Worm (Caenorhabditis elegans): ENCODE results near the gene F45E12.5.

Gene F45E12.5

ce11 chrII:7326997-7327396 lies 17.1 kb upstream of the F45E12.5 start (continued):
- TF ChIP-seq mef-2 (tag; optimal IDR thresholded peaks at IDR 0.05) (no peak), lin-35 (GFP tag; optimal IDR thresholded peaks at IDR 0.05) (peak in 1 of 2 experiments; percentile 10), ceh-88 (GFP tag; IDR thresholded peaks at IDR 0.05) (no peak), hpl-2 (GFP tag; optimal IDR thresholded peaks at IDR 0.05) (no peak), alr-1 (tag; optimal IDR thresholded peaks at IDR 0.05; ENCODE audit: borderline replicate concordance) (no peak), ceh-90 (tag; optimal IDR thresholded peaks at IDR 0.05) (no peak), unc-30 (tag; optimal IDR thresholded peaks at IDR 0.05) (no peak), aly-2 (tag; optimal IDR thresholded peaks at IDR 0.05) (no peak), fkh-8 (tag; optimal IDR thresholded peaks at IDR 0.05) (peak; percentile 74), aha-1 (tag; optimal IDR thresholded peaks at IDR 0.05) (no peak), nhr-84 (tag; optimal IDR thresholded peaks at IDR 0.05) (no peak), sox-4 (tag; optimal IDR thresholded peaks at IDR 0.05) (no peak), blmp-1 (tag; optimal IDR thresholded peaks at IDR 0.05) (no peak), rnt-1 (tag; optimal IDR thresholded peaks at IDR 0.05) (peak; percentile 46), lin-15B (tag; optimal IDR thresholded peaks at IDR 0.05) (no peak), swsn-7 (tag; optimal IDR thresholded peaks at IDR 0.05) (peak; percentile 68), ztf-4 (tag; optimal IDR thresholded peaks at IDR 0.05) (peak; percentile 50), nhr-11 (tag; optimal IDR thresholded peaks at IDR 0.05) (no peak), ztf-11 (tag; optimal IDR thresholded peaks at IDR 0.05) (peak in 1 of 2 experiments; percentile 4), nhr-237 (tag; optimal IDR thresholded peaks at IDR 0.05) (no peak), hlh-17 (GFP tag; optimal IDR thresholded peaks at IDR 0.05; ENCODE audit: borderline replicate concordance) (no peak), irx-1 (tag; optimal IDR thresholded peaks at IDR 0.05) (peak; percentile 67), fkh-10 (GFP tag; optimal IDR thresholded peaks at IDR 0.05) (peak; percentile 59), lsy-2 (tag; optimal IDR thresholded peaks at IDR 0.05) (peak in 1 of 2 experiments; percentile 62), grh-1 (GFP tag; IDR thresholded peaks at IDR 0.05) (no peak), ets-5 (GFP tag; IDR thresholded peaks at IDR 0.05) (no peak), C16A3.4 (tag; optimal IDR thresholded peaks at IDR 0.05) (no peak), lir-3 (tag; optimal IDR thresholded peaks at IDR 0.05; ENCODE audit: poor library complexity) (no peak), unc-130 (tag; optimal IDR thresholded peaks at IDR 0.05) (no peak), egl-13 (tag; optimal IDR thresholded peaks at IDR 0.05) (peak; percentile 17), lin-39 (tag; optimal IDR thresholded peaks at IDR 0.05) (no peak), mab-9 (GFP tag; IDR thresholded peaks at IDR 0.05) (no peak), nhr-77 (tag; optimal IDR thresholded peaks at IDR 0.05) (no peak), pqm-1 (tag; optimal IDR thresholded peaks at IDR 0.05) (no peak), ceh-8 (GFP tag; optimal IDR thresholded peaks at IDR 0.05) (no peak)

ce11 chrII:7326199-7326598 lies 16.3 kb upstream of the F45E12.5 start:
- TF ChIP-seq fkh-8 (tag; optimal IDR thresholded peaks at IDR 0.05) (peak; percentile 19), mdl-1 (tag; optimal IDR thresholded peaks at IDR 0.05) (no peak), nhr-77 (tag; optimal IDR thresholded peaks at IDR 0.05) (no peak), ets-5 (GFP tag; IDR thresholded peaks at IDR 0.05) (no peak), lin-14 (GFP tag; optimal IDR thresholded peaks at IDR 0.05) (peak; percentile 30), aha-1 (tag; optimal IDR thresholded peaks at IDR 0.05) (no peak), nhr-47 (tag; optimal IDR thresholded peaks at IDR 0.05) (no peak), lin-15B (tag; optimal IDR thresholded peaks at IDR 0.05) (no peak), rnt-1 (tag; optimal IDR thresholded peaks at IDR 0.05) (peak; percentile 2), lin-39 (tag; optimal IDR thresholded peaks at IDR 0.05) (no peak), dsc-1 (tag; optimal IDR thresholded peaks at IDR 0.05) (no peak), fkh-10 (GFP tag; optimal IDR thresholded peaks at IDR 0.05) (peak; percentile 28), nhr-71 (tag; optimal IDR thresholded peaks at IDR 0.05) (peak; percentile 4), ama-1 (optimal IDR thresholded peaks at IDR 0.05) (no peak)

DNA sequence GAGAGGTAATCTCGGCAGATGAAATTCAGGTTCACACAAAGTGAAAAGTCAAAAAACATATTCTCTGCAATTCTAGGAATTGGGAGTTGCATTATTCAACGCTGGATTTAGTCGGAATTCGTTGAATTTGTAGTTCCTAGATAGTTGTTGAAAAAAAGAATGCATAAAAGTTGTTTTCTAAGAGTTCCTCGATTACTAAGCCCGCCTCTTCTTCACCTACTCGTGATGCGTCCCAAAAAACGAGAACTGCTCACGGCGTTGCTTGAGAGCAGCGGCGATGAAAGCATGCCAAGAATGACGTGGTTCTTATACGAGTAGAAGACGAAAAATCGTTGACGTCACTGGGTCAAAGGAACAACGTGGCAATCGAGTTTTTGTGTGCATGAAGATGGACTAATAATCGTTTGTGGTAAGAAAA lies 15.2 kb upstream of the F45E12.5 start:
- TF ChIP-seq sptf-1 (tag; optimal IDR thresholded peaks at IDR 0.05) (no peak), pax-3 (tag; optimal IDR thresholded peaks at IDR 0.05) (peak; percentile 16), ztf-4 (tag; optimal IDR thresholded peaks at IDR 0.05) (peak; percentile 57), snpc-4 (tag; optimal IDR thresholded peaks at IDR 0.05) (no peak), unc-62 (GFP tag; optimal IDR thresholded peaks at IDR 0.05) (no peak), ces-1 (GFP tag; optimal IDR thresholded peaks at IDR 0.05) (no peak), pqm-1 (tag; optimal IDR thresholded peaks at IDR 0.05) (no peak), nhr-84 (tag; optimal IDR thresholded peaks at IDR 0.05) (no peak), efl-1 (optimal IDR thresholded peaks at IDR 0.05) (no peak), efl-1 (GFP tag; optimal IDR thresholded peaks at IDR 0.05 in 1 of 2) (no peak), lsy-2 (tag; optimal IDR thresholded peaks at IDR 0.05) (no peak), ceh-88 (GFP tag; IDR thresholded peaks at IDR 0.05) (peak; percentile 31; the same call in 1 of the 2 replicates), lin-14 (GFP tag; optimal IDR thresholded peaks at IDR 0.05) (peak; percentile 63), ceh-90 (tag; optimal IDR thresholded peaks at IDR 0.05) (no peak), nhr-237 (tag; optimal IDR thresholded peaks at IDR 0.05) (no peak), lin-35 (GFP tag; optimal IDR thresholded peaks at IDR 0.05) (no peak), zag-1 (tag; optimal IDR thresholded peaks at IDR 0.05) (no peak), mab-9 (GFP tag; IDR thresholded peaks at IDR 0.05) (no peak), hlh-17 (GFP tag; optimal IDR thresholded peaks at IDR 0.05; ENCODE audit: borderline replicate concordance) (no peak), ets-5 (GFP tag; IDR thresholded peaks at IDR 0.05) (no peak), aly-2 (tag; optimal IDR thresholded peaks at IDR 0.05) (no peak), lin-15B (tag; optimal IDR thresholded peaks at IDR 0.05) (no peak)
